Fruit fly (Drosophila melanogaster): ENCODE results near the gene CG13282.

Gene CG13282

DNA sequence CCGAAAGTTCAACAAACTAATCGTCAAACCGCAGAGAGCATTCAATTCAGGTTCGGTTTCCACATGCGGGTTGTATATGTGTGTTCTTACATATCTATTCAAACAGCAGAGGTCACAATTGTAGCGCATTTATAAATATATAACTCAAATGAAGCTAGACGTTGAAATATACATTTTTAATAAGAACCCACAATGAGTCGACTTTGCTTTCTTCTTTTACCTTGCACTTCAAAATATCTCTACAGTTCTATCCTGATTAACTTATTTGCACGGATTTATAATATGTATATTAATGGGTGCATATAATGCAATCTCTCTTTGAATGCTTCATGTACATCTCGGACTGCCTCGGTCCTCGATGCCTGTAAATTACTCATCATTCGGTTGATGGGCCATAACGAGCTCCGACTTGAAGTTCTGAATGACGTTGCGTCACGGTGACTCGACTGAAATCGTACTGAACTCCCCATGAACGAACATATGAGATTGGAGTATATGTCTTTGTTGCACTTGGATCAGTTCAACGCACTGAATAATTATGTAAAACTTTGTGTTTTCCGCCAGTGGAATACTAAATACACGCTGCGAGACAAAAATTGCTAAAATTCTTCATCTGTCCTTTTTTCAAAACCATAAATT, 15.8 kb downstream of the CG13282 start (continued):
- TF ChIP-seq CG7987 (GFP tag; optimal IDR thresholded peaks at IDR 0.05) (no peak), H15 (GFP tag; IDR thresholded peaks at IDR 0.05) (peak; percentile 21; the same call in 1 of the 3 replicates), CG3995 (GFP tag; optimal IDR thresholded peaks at IDR 0.05) (no peak), CG11085 (GFP tag; IDR thresholded peaks at IDR 0.05) (no peak), CG16813 (GFP tag; IDR thresholded peaks at IDR 0.05; ENCODE audit: partially characterized antibody) (no peak), CG13775 (GFP tag; optimal IDR thresholded peaks at IDR 0.05) (no peak), CG4404 (GFP tag; IDR thresholded peaks at IDR 0.05) (no peak), CG2889 (GFP tag; IDR thresholded peaks at IDR 0.05) (no peak), salm (tag; optimal IDR thresholded peaks at IDR 0.05) (peak; percentile 9), Asciz (GFP tag; optimal IDR thresholded peaks at IDR 0.05) (peak; percentile 40), CG1233 (GFP tag; optimal IDR thresholded peaks at IDR 0.05) (peak; percentile 33), fd3F (GFP tag; optimal IDR thresholded peaks at IDR 0.05) (no peak), CG8290 (GFP tag; optimal IDR thresholded peaks at IDR 0.05) (no peak), CG8290 (tag; optimal IDR thresholded peaks at IDR 0.05) (no peak), dimm (GFP tag; IDR thresholded peaks at IDR 0.05) (no peak), Eip74EF (GFP tag; optimal IDR thresholded peaks at IDR 0.05) (peak in 1 of 2 experiments; percentile 17), gfzf (GFP tag; optimal IDR thresholded peaks at IDR 0.05) (no peak), shn (GFP tag; optimal IDR thresholded peaks at IDR 0.05) (no peak), Elba2 (GFP tag; optimal IDR thresholded peaks at IDR 0.05) (no peak), CG12219 (GFP tag; optimal IDR thresholded peaks at IDR 0.05) (peak; percentile 25), Xbp1 (GFP tag; optimal IDR thresholded peaks at IDR 0.05) (peak; percentile 12), Dbx (GFP tag; IDR thresholded peaks at IDR 0.05) (no peak), CG17829 (tag; optimal IDR thresholded peaks at IDR 0.05) (peak; percentile 43), CG33557 (GFP tag; optimal IDR thresholded peaks at IDR 0.05) (no peak), CG10274 (GFP tag; optimal IDR thresholded peaks at IDR 0.05) (no peak), amos (GFP tag; IDR thresholded peaks at IDR 0.05; ENCODE audit: partially characterized antibody) (no peak), fd96Cb (tag; optimal IDR thresholded peaks at IDR 0.05) (peak; percentile 37), bowl (GFP tag; IDR thresholded peaks at IDR 0.05) (no peak), Lpt (GFP tag; optimal IDR thresholded peaks at IDR 0.05) (no peak), slou (GFP tag; optimal IDR thresholded peaks at IDR 0.05) (no peak), CG9932 (GFP tag; IDR thresholded peaks at IDR 0.05) (no peak), schlank (tag; optimal IDR thresholded peaks at IDR 0.05) (no peak), repo (GFP tag; optimal IDR thresholded peaks at IDR 0.05) (no peak), PHDP (tag; optimal IDR thresholded peaks at IDR 0.05) (peak; percentile 21), CG11247 (GFP tag; IDR thresholded peaks at IDR 0.05) (no peak), peb (GFP tag; IDR thresholded peaks at IDR 0.05) (no peak), stwl (tag; optimal IDR thresholded peaks at IDR 0.05) (no peak), CG14667 (GFP tag; IDR thresholded peaks at IDR 0.05) (no peak), CG2202 (tag; optimal IDR thresholded peaks at IDR 0.05) (peak; percentile 9), ac (GFP tag; optimal IDR thresholded peaks at IDR 0.05) (no peak), CG15601 (tag; optimal IDR thresholded peaks at IDR 0.05) (peak; percentile 52), Ets65A (GFP tag) (no peak), CG17568 (GFP tag; optimal IDR thresholded peaks at IDR 0.05) (no peak), nom (GFP tag; optimal IDR thresholded peaks at IDR 0.05) (peak; percentile 42), Stat92E (GFP tag; optimal IDR thresholded peaks at IDR 0.05) (peak in 1 of 3 experiments; percentile 5), CG17385 (GFP tag; optimal IDR thresholded peaks at IDR 0.05) (peak; percentile 25), lola (GFP tag; optimal IDR thresholded peaks at IDR 0.05) (peak in 1 of 3 experiments; percentile 56), en (GFP tag; optimal IDR thresholded peaks at IDR 0.05) (no peak), Bteb2 (GFP tag; optimal IDR thresholded peaks at IDR 0.05) (no peak), CG1603 (tag; optimal IDR thresholded peaks at IDR 0.05) (peak; percentile 11)
